Fruit fly (Drosophila melanogaster): Measurements from ENCODE around the gene nero.

nero gene

dm6 chr3R:31744044-31744652 lies 3.2 kb downstream of the nero start, which contains the start of gene CG1896 (continued):
- TF ChIP-seq Awh (GFP tag; IDR thresholded peaks at IDR 0.05) (no peak), CG2678 (tag; optimal IDR thresholded peaks at IDR 0.05) (no peak), CG11398 (GFP tag; optimal IDR thresholded peaks at IDR 0.05) (no peak), B-H2 (GFP tag; optimal IDR thresholded peaks at IDR 0.05) (no peak), Taf1 (GFP tag; IDR thresholded peaks at IDR 0.05) (peak; percentile 24; the same call in 1 of the 2 replicates), vnd (GFP tag; IDR thresholded peaks at IDR 0.05; ENCODE audit: partially characterized antibody) (no peak), hb (GFP tag; IDR thresholded peaks at IDR 0.05; ENCODE audit: partially characterized antibody) (no peak), CG1792 (GFP tag; optimal IDR thresholded peaks at IDR 0.05) (no peak), Sry-δ (GFP tag; optimal IDR thresholded peaks at IDR 0.05) (no peak), Elba2 (GFP tag; optimal IDR thresholded peaks at IDR 0.05) (no peak), tx (GFP tag; optimal IDR thresholded peaks at IDR 0.05) (no peak), fd102C (GFP tag; optimal IDR thresholded peaks at IDR 0.05) (no peak), NC2β (GFP tag; optimal IDR thresholded peaks at IDR 0.05) (no peak), chm (GFP tag; IDR thresholded peaks at IDR 0.05) (0 out of 2 replicates have a peak, but pooled peaks have one; percentile 39), CG17829 (tag; optimal IDR thresholded peaks at IDR 0.05) (peak; percentile 50), CG10147 (GFP tag; optimal IDR thresholded peaks at IDR 0.05) (no peak), croc (GFP tag; conservative IDR thresholded peaks at IDR 0.05) (peak; percentile 28; the same call in 1 of the 3 replicates), chif (GFP tag; optimal IDR thresholded peaks at IDR 0.05) (no peak), CG7271 (tag; optimal IDR thresholded peaks at IDR 0.05) (no peak), CG15601 (tag; optimal IDR thresholded peaks at IDR 0.05) (peak; percentile 32), CG9797 (GFP tag; optimal IDR thresholded peaks at IDR 0.05) (no peak), Hey (tag; optimal IDR thresholded peaks at IDR 0.05) (no peak), phol (tag; optimal IDR thresholded peaks at IDR 0.05) (peak; percentile 53), ci (GFP tag; IDR thresholded peaks at IDR 0.05) (peak; percentile 57; the same call in 1 of the 3 replicates), CG6689 (GFP tag; IDR thresholded peaks at IDR 0.05) (peak; percentile 59; the same call in 1 of the 2 replicates), Side (GFP tag; optimal IDR thresholded peaks at IDR 0.05) (no peak), cad (GFP tag; optimal IDR thresholded peaks at IDR 0.05) (no peak), Hmx (GFP tag; optimal IDR thresholded peaks at IDR 0.05) (no peak), CG3726 (GFP tag; IDR thresholded peaks at IDR 0.05) (no peak), lola (GFP tag; optimal IDR thresholded peaks at IDR 0.05) (no peak), Mad (GFP tag; optimal IDR thresholded peaks at IDR 0.05) (no peak), cato (GFP tag; optimal IDR thresholded peaks at IDR 0.05; ENCODE audit: borderline replicate concordance) (no peak)

DNA sequence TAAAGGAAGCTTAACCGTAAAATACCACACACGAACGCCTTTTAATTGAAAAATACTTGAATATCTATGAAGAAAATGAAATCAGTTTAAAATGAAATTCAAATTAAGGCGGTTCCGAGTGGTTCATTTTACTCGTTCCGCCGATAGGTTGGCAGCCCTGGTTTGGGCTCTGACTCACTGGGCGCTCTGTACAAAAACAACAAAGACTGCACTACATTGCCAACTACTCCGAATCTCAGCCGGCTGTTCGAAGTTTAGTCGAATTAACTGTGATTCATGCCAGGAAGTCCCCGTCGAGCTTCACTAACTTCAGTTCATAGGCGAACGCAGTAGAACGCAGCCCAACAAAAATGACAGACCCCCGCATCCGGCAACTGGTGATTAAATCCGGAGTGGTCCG lies 4.1 kb downstream of the nero start, which contains the start of gene Tbca:
Gene Tbca, plus strand, starts transcription at position 212 of the 400 bp plus-strand sequence.
- TF ChIP-seq CG30020 (tag; optimal IDR thresholded peaks at IDR 0.05) (peak; percentile 16), Atf3 (GFP tag; optimal IDR thresholded peaks at IDR 0.05) (no peak), HLH3B (GFP tag; IDR thresholded peaks at IDR 0.05) (no peak), CG6689 (GFP tag; IDR thresholded peaks at IDR 0.05) (no peak), sd (tag; optimal IDR thresholded peaks at IDR 0.05) (no peak), caup (GFP tag; optimal IDR thresholded peaks at IDR 0.05; ENCODE audit: severe bottlenecking) (no peak), Sry-δ (GFP tag; optimal IDR thresholded peaks at IDR 0.05) (peak; percentile 51), CG34422 (GFP tag; IDR thresholded peaks at IDR 0.05) (no peak), Myb (GFP tag; optimal IDR thresholded peaks at IDR 0.05) (peak; percentile 87), CG16813 (GFP tag; IDR thresholded peaks at IDR 0.05; ENCODE audit: partially characterized antibody) (peak; percentile 53; the same call in 2 of the 3 replicates), CG8359 (GFP tag; optimal IDR thresholded peaks at IDR 0.05; ENCODE audit: borderline replicate concordance) (no peak), kay (GFP tag; optimal IDR thresholded peaks at IDR 0.05) (peak; percentile 100), HmgZ (tag; optimal IDR thresholded peaks at IDR 0.05) (peak; percentile 52), pho (GFP tag; optimal IDR thresholded peaks at IDR 0.05) (no peak), H2.0 (GFP tag; IDR thresholded peaks at IDR 0.05) (no peak), cg (GFP tag; optimal IDR thresholded peaks at IDR 0.05) (no peak), Aef1 (GFP tag; IDR thresholded peaks at IDR 0.05) (peak; percentile 32; the same call in 1 of the 3 replicates), CG34224 (GFP tag; IDR thresholded peaks at IDR 0.05; ENCODE audit: partially characterized antibody) (peak; percentile 63; the same call in 2 of the 3 replicates), trem (tag; optimal IDR thresholded peaks at IDR 0.05) (peak; percentile 34), MESR4 (GFP tag; optimal IDR thresholded peaks at IDR 0.05) (peak; percentile 64)
